Worm (Caenorhabditis elegans) whole organism, late embryonic: ENCODE data around the gene D2023.4.
A peak's percentile ranks its signal among the peaks of the same experiment; 100 is the strongest.

Experiments
- C38D4.7 ChIP-seq: fragments of 200-800 bp; sonication (Bioruptor generic); optimal IDR thresholded peaks from 2 replicates; lab custom pipeline; 2018; ENCODE audit warnings: mild to moderate bottlenecking, missing genetic modification characterization, moderate library complexity, missing compliant biosample characterization
- F13H6.1 ChIP-seq: sonication (generic microtip); optimal IDR thresholded peaks from 2 replicates; lab custom pipeline; 2016; ENCODE audit warnings: missing genetic modification characterization, missing compliant biosample characterization
- K02D7.2 ChIP-seq: sonication (generic microtip); optimal IDR thresholded peaks from 2 replicates; lab custom pipeline; 2017; ENCODE audit warnings: mild to moderate bottlenecking, missing genetic modification characterization, missing compliant biosample characterization
- K09A11.1 ChIP-seq: sonication (generic microtip); optimal IDR thresholded peaks from 2 replicates; lab custom pipeline; 2017; ENCODE audit warnings: antibody characterized with exemption, mild to moderate bottlenecking, missing genetic modification characterization, missing compliant biosample characterization; ENCODE audit not compliant: insufficient read depth
- T23F11.4 ChIP-seq: fragments of 200-800 bp; sonication (Bioruptor generic); optimal IDR thresholded peaks from 2 replicates; lab custom pipeline; 2018; ENCODE audit warnings: mild to moderate bottlenecking, missing genetic modification characterization, missing compliant biosample characterization
- ahr-1 ChIP-seq: sonication (generic microtip); optimal IDR thresholded peaks from 2 replicates; lab custom pipeline; 2016; ENCODE audit warnings: missing genetic modification characterization, missing compliant biosample characterization
- ama-1 ChIP-seq: fragments of 150-350 bp; optimal IDR thresholded peaks from 2 replicates; lab custom pipeline; 2014
- ceh-19 ChIP-seq: fragments of 200-800 bp; sonication (Bioruptor generic); optimal IDR thresholded peaks from 2 replicates; lab custom pipeline; 2018; ENCODE audit warnings: mild to moderate bottlenecking, missing genetic modification characterization, missing compliant biosample characterization
- ceh-30 ChIP-seq: fragments of 150-350 bp; optimal IDR thresholded peaks from 2 replicates; lab custom pipeline; 2014; ENCODE audit warnings: missing biosample characterization, missing genetic modification characterization
- ceh-34 ChIP-seq: sonication (generic microtip); optimal IDR thresholded peaks from 2 replicates; lab custom pipeline; 2016; ENCODE audit warnings: mild to moderate bottlenecking, missing genetic modification characterization, missing compliant biosample characterization
- ceh-45 ChIP-seq: fragments of 200-800 bp; sonication (Bioruptor generic); IDR thresholded peaks from 2 replicates; pipeline ENCODE4 v1.3.6; 2022; ENCODE audit warnings: missing genetic modification reagents, missing genetic modification characterization, missing compliant biosample characterization
- ceh-6 ChIP-seq: fragments of 200-800 bp; sonication (Bioruptor generic); optimal IDR thresholded peaks from 2 replicates; lab custom pipeline; 2018; ENCODE audit warnings: mild to moderate bottlenecking, missing genetic modification characterization, missing compliant biosample characterization
- ceh-9 ChIP-seq: sonication (generic microtip); optimal IDR thresholded peaks from 2 replicates; lab custom pipeline; 2016; ENCODE audit warnings: mild to moderate bottlenecking, missing genetic modification characterization, inconsistent platforms, missing compliant biosample characterization
- dve-1 ChIP-seq: sonication (generic microtip); optimal IDR thresholded peaks from 2 replicates; lab custom pipeline; 2017; ENCODE audit warnings: antibody characterized with exemption, mild to moderate bottlenecking, missing genetic modification characterization, missing compliant biosample characterization
- elt-2 ChIP-seq: sonication (generic microtip); optimal IDR thresholded peaks from 2 replicates; lab custom pipeline; 2016; ENCODE audit warnings: missing genetic modification reagents, missing genetic modification characterization, missing compliant biosample characterization
- elt-4 ChIP-seq: sonication (generic microtip); optimal IDR thresholded peaks from 2 replicates; lab custom pipeline; 2016; ENCODE audit warnings: missing genetic modification characterization, missing compliant biosample characterization
- ets-4 ChIP-seq: sonication (generic microtip); optimal IDR thresholded peaks from 2 replicates; lab custom pipeline; 2016; ENCODE audit warnings: missing genetic modification characterization, missing compliant biosample characterization
- eyg-1 ChIP-seq: sonication (generic microtip); optimal IDR thresholded peaks from 2 replicates; lab custom pipeline; 2016; ENCODE audit warnings: missing genotype, missing genetic modification characterization, missing compliant biosample characterization
- fax-1 ChIP-seq: sonication (generic microtip); optimal IDR thresholded peaks from 2 replicates; lab custom pipeline; 2016; ENCODE audit warnings: missing genotype, missing genetic modification characterization, missing compliant biosample characterization
- fkh-6 ChIP-seq: sonication (generic microtip); optimal IDR thresholded peaks from 2 replicates; lab custom pipeline; 2016; ENCODE audit warnings: missing genetic modification characterization, missing compliant biosample characterization
- hlh-30 ChIP-seq: sonication (generic microtip); optimal IDR thresholded peaks from 2 replicates; lab custom pipeline; 2017; ENCODE audit warnings: antibody characterized with exemption, missing genetic modification characterization, missing compliant biosample characterization; ENCODE audit not compliant: insufficient read depth
- hlh-8 ChIP-seq: sonication (generic microtip); optimal IDR thresholded peaks from 2 replicates; lab custom pipeline; 2016; ENCODE audit warnings: missing genotype, missing genetic modification characterization, missing compliant biosample characterization
- lin-11 ChIP-seq: fragments of 200-800 bp; sonication (Bioruptor generic); optimal IDR thresholded peaks from 2 replicates; lab custom pipeline; 2018; ENCODE audit warnings: mild to moderate bottlenecking, missing genetic modification characterization, missing compliant biosample characterization
- madf-2 ChIP-seq: sonication (generic microtip); optimal IDR thresholded peaks from 2 replicates; lab custom pipeline; 2017; ENCODE audit warnings: missing genetic modification characterization, missing compliant biosample characterization
- mec-3 ChIP-seq: sonication (generic microtip); optimal IDR thresholded peaks from 2 replicates; lab custom pipeline; 2016; ENCODE audit warnings: borderline replicate concordance, missing genetic modification characterization, missing compliant biosample characterization
- nfya-1 ChIP-seq: sonication (generic microtip); optimal IDR thresholded peaks from 2 replicates; lab custom pipeline; 2017; ENCODE audit warnings: missing genetic modification characterization, mild to moderate bottlenecking, missing compliant biosample characterization, antibody characterized with exemption, moderate library complexity
- nhr-11 ChIP-seq: fragments of 150-350 bp; optimal IDR thresholded peaks from 2 replicates; lab custom pipeline; 2014; ENCODE audit warnings: missing biosample characterization, missing genetic modification characterization
- nhr-232 ChIP-seq: sonication (generic microtip); optimal IDR thresholded peaks from 2 replicates; lab custom pipeline; 2016; ENCODE audit warnings: missing genetic modification characterization, missing compliant biosample characterization
- npax-4 ChIP-seq: sonication (generic microtip); optimal IDR thresholded peaks from 2 replicates; lab custom pipeline; 2016; ENCODE audit warnings: missing genetic modification characterization, missing compliant biosample characterization
- pat-9 ChIP-seq: fragments of 200-800 bp; sonication (Bioruptor generic); optimal IDR thresholded peaks from 2 replicates; lab custom pipeline; 2018; ENCODE audit warnings: mild to moderate bottlenecking, missing genetic modification characterization, moderate library complexity, missing compliant biosample characterization
- pqm-1 ChIP-seq: sonication (generic microtip); optimal IDR thresholded peaks from 2 replicates; lab custom pipeline; 2016; ENCODE audit warnings: missing genetic modification characterization, missing compliant biosample characterization
- pros-1 ChIP-seq: fragments of 150-350 bp; optimal IDR thresholded peaks from 2 replicates; lab custom pipeline; 2014; ENCODE audit warnings: missing biosample characterization, missing genetic modification reagents, missing genetic modification characterization
- ref-2 ChIP-seq: sonication (generic microtip); optimal IDR thresholded peaks from 2 replicates; lab custom pipeline; 2016; ENCODE audit warnings: missing genetic modification characterization, missing compliant biosample characterization
- rnt-1 ChIP-seq: sonication (generic microtip); optimal IDR thresholded peaks from 2 replicates; lab custom pipeline; 2016; ENCODE audit warnings: missing genetic modification characterization, missing compliant biosample characterization
- sox-2 ChIP-seq: fragments of 200-800 bp; sonication (Bioruptor generic); IDR thresholded peaks from 2 replicates; pipeline ENCODE4 v1.3.6; 2022; ENCODE audit warnings: missing genetic modification reagents, missing genetic modification characterization, missing compliant biosample characterization
- syd-9 ChIP-seq: sonication (generic microtip); optimal IDR thresholded peaks from 2 replicates; lab custom pipeline; 2016; ENCODE audit warnings: mild to moderate bottlenecking, missing genetic modification characterization, moderate library complexity, missing compliant biosample characterization
- tbx-2 ChIP-seq: sonication (generic microtip); optimal IDR thresholded peaks from 2 replicates; lab custom pipeline; 2016; ENCODE audit warnings: missing genetic modification characterization, missing compliant biosample characterization
- tbx-7 ChIP-seq: sonication (generic microtip); optimal IDR thresholded peaks from 2 replicates; lab custom pipeline; 2016; ENCODE audit warnings: missing genotype, missing genetic modification characterization, missing compliant biosample characterization
- ttx-3 ChIP-seq: sonication (generic microtip); optimal IDR thresholded peaks from 2 replicates; lab custom pipeline; 2016; ENCODE audit warnings: missing genetic modification reagents, missing genetic modification characterization, missing compliant biosample characterization
- unc-3 ChIP-seq, 2 experiments: fragments of 200-800 bp in 1 of 2; sonication (Bioruptor generic) in 1 of 2; sonication (generic microtip) in 1 of 2; conservative IDR thresholded peaks in 1 of 2; optimal IDR thresholded peaks in 1 of 2; 2 replicates each; pipeline versions ENCODE4 v1.3.6 to Lab custom; 2016 to 2022; ENCODE audit warnings: missing compliant biosample characterization in 2 of 2, missing genetic modification characterization in 2 of 2, missing genetic modification reagents in 1 of 2
- unc-42 ChIP-seq: sonication (generic microtip); optimal IDR thresholded peaks from 2 replicates; lab custom pipeline; 2016; ENCODE audit warnings: missing genotype, missing genetic modification characterization, missing compliant biosample characterization
- unc-55 ChIP-seq: sonication (generic microtip); optimal IDR thresholded peaks from 2 replicates; lab custom pipeline; 2017; ENCODE audit warnings: missing biosample characterization, missing genetic modification reagents, missing genetic modification characterization
- zip-5 ChIP-seq: sonication (generic microtip); optimal IDR thresholded peaks from 2 replicates; lab custom pipeline; 2016; ENCODE audit warnings: missing genetic modification characterization, missing compliant biosample characterization
- ztf-16 ChIP-seq: sonication (generic microtip); optimal IDR thresholded peaks from 2 replicates; lab custom pipeline; 2017; ENCODE audit warnings: missing genetic modification characterization, missing compliant biosample characterization

Gene D2023.4

DNA sequence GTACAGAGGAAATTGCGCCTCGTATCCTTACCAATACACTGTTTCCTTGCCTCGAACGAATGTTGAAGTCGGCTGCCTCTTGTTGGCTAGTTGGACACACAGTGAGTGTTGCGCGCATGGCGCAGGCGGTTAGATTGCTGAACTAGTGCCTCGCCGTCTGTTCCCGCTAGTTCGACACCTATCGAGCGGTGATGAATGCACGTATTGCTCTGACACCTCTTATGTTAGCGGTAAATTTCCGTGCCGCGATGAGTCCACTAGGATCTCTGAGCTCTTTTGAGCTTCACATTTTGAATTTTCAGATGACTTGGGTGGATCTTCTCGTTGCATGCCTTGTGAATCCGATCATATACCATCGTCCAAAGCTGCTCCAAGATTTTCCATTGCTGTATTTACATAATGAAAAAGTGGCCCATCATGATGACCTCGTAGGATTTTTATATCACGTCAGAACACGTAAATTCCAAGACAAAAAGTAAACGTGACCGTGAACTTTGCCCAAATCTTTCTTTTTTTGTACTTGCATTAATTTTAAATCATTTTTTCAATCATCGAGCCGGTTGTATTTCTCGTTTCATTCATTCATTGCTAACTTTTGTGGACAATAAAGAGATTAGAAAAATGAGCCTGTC is 42.6 kb downstream of the D2023.4 start, which contains the start of gene F55A11.11 (continued):
- no peak for TF ChIP-seq ceh-30 (tag; lab: Kevin White, UChicago)
- peak; percentile 85 for TF ChIP-seq hlh-8 (tag; lab: Kevin White, UChicago)
- TF ChIP-seq elt-4, result peak; percentile 52
- TF ChIP-seq sox-2 (GFP tag; lab: Robert Waterston, UW), result peak; percentile 89
- TF ChIP-seq hlh-30 (tag; lab: Kevin White, UChicago), result peak; percentile 59
- TF ChIP-seq nhr-11, result no peak
- TF ChIP-seq fax-1, result peak; percentile 88
- TF ChIP-seq madf-2 (tag; lab: Kevin White, UChicago), result peak; percentile 91
- no peak for TF ChIP-seq unc-42 (tag; lab: Kevin White, UChicago)
- TF ChIP-seq tbx-7 (tag; lab: Kevin White, UChicago), result peak; percentile 61
- TF ChIP-seq pqm-1 (tag; lab: Kevin White, UChicago), result peak; percentile 95
- TF ChIP-seq zip-5, result peak; percentile 79
- peak; percentile 81; the same call in 1 of the 2 replicates for TF ChIP-seq ceh-45
- TF ChIP-seq ets-4 (tag; lab: Kevin White, UChicago), result peak; percentile 63
- TF ChIP-seq ceh-6 (GFP tag; lab: Kevin White, UChicago), result peak; percentile 96
- TF ChIP-seq fkh-6 (tag; lab: Kevin White, UChicago), result peak; percentile 94
- peak; percentile 89 for TF ChIP-seq C38D4.7 (GFP tag; lab: Kevin White, UChicago)
- TF ChIP-seq eyg-1 (tag; lab: Kevin White, UChicago), result peak; percentile 89
- TF ChIP-seq unc-55 (GFP tag; lab: Kevin White, UChicago), result no peak
- TF ChIP-seq syd-9 (tag; lab: Kevin White, UChicago), result peak; percentile 95
- no peak for TF ChIP-seq ama-1 (lab: Kevin White, UChicago)
- peak; percentile 78 for TF ChIP-seq K09A11.1 (tag; lab: Kevin White, UChicago)
- peak; percentile 93 for TF ChIP-seq nhr-232
- peak; percentile 88 for TF ChIP-seq ahr-1 (tag; lab: Kevin White, UChicago)
- TF ChIP-seq pros-1, result peak; percentile 73
- TF ChIP-seq ceh-9 (tag; lab: Kevin White, UChicago), result peak; percentile 88
- TF ChIP-seq ceh-19 (GFP tag; lab: Kevin White, UChicago), result peak; percentile 96
- TF ChIP-seq nfya-1 (tag; lab: Kevin White, UChicago), result peak; percentile 81
- TF ChIP-seq ceh-34 (tag; lab: Kevin White, UChicago), result peak; percentile 92
- TF ChIP-seq rnt-1 (tag; lab: Kevin White, UChicago), result peak; percentile 92
- peak; percentile 95 for TF ChIP-seq ref-2
- peak; percentile 91 for TF ChIP-seq lin-11 (tag; lab: Kevin White, UChicago)

DNA sequence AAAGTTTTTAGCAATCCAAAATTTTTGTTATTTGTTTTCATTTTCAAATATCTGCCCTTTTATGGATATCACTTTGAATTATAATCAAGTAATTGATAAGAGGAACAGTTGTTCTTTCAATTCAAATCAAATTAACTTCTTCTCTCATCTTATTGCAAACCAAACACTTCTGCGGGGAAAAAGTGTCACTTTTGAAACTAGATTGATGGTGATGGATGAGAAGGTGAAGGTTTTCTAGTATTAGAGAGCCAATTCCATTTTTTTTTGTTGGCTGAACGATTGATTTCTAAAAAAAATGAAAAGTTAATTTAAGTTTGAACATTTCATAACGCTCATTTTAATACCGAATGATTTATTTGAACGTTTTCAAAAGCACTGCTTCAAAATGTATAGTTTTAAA is 45.8 kb downstream of the D2023.4 start:
- no peak for TF ChIP-seq F13H6.1 (tag; lab: Kevin White, UChicago)
- TF ChIP-seq unc-55 (GFP tag; lab: Kevin White, UChicago), result peak; percentile 88

DNA sequence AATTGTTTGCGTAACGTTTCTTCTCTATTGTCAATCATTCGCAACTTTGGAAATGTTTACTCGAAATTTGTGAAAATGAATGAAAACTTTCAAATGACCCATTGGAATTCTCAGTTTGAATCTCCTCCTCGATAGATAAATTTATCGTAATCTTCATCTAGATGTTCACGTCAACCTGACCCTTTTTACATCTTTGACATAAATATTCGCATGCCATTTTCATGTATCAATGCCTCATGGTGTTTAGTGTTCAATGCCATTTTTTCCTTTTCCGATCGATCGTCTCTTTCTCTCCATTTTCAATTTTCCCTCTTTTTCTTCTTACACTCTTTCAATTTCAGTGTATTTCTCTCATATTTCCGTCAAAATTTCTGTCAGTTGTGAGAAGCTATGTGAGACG is 46.3 kb downstream of the D2023.4 start:
- TF ChIP-seq ztf-16 (tag; lab: Kevin White, UChicago) (no peak), sox-2 (GFP tag; lab: Robert Waterston, UW) (no peak), nhr-232 (no peak), C38D4.7 (GFP tag; lab: Kevin White, UChicago) (no peak), dve-1 (tag; lab: Kevin White, UChicago) (no peak), rnt-1 (tag; lab: Kevin White, UChicago) (no peak), syd-9 (tag; lab: Kevin White, UChicago) (no peak), mec-3 (tag; lab: Kevin White, UChicago) (no peak), fax-1 (no peak), pat-9 (tag; lab: Kevin White, UChicago) (no peak), tbx-2 (tag; lab: Kevin White, UChicago) (no peak), npax-4 (no peak), T23F11.4 (GFP tag; lab: Kevin White, UChicago) (no peak), hlh-30 (tag; lab: Kevin White, UChicago) (no peak), K09A11.1 (tag; lab: Kevin White, UChicago) (no peak), elt-2 (no peak), ttx-3 (no peak), unc-3 (GFP tag; conservative IDR thresholded peaks at IDR 0.05; lab: Robert Waterston, UW) (no peak), unc-3 (tag; optimal IDR thresholded peaks at IDR 0.05; lab: Kevin White, UChicago) (no peak), K02D7.2 (tag; lab: Kevin White, UChicago) (no peak)
